Fruit fly (Drosophila melanogaster) whole organism, embryonic: ENCODE measurements around the gene CCHa2.

Experiments used
- Aef1 ChIP-seq: fragments of 200-800 bp; sonication (Bioruptor generic); IDR thresholded peaks from 3 replicates; pipeline ENCODE4 v1.3.6; 2022; ENCODE audit warnings: missing biosample characterization, missing genetic modification characterization
- CG11398 ChIP-seq: fragments of 200-800 bp; sonication (Bioruptor generic); optimal IDR thresholded peaks from 2 replicates; lab custom pipeline; 2016; ENCODE audit warnings: missing biosample characterization, missing genetic modification characterization
- CG11504 ChIP-seq: fragments of 200-800 bp; sonication (Bioruptor generic); optimal IDR thresholded peaks from 3 replicates; lab custom pipeline; 2019; ENCODE audit warnings: missing biosample characterization, mild to moderate bottlenecking, missing genetic modification characterization, moderate library complexity
- CG12071 ChIP-seq: fragments of 200-800 bp; sonication (Bioruptor generic); optimal IDR thresholded peaks from 3 replicates; lab custom pipeline; 2018; ENCODE audit warnings: missing biosample characterization, mild to moderate bottlenecking, missing genetic modification characterization
- CG1233 ChIP-seq: fragments of 200-800 bp; sonication (Bioruptor generic); optimal IDR thresholded peaks from 4 replicates; lab custom pipeline; 2018; ENCODE audit warnings: missing biosample characterization, mild to moderate bottlenecking, missing genetic modification characterization
- CG13123 ChIP-seq: fragments of 200-800 bp; sonication (Bioruptor generic); optimal IDR thresholded peaks from 2 replicates; lab custom pipeline; 2016; ENCODE audit warnings: missing biosample characterization, missing genetic modification characterization
- CG13424 ChIP-seq: fragments of 200-800 bp; sonication (Bioruptor generic); optimal IDR thresholded peaks from 2 replicates; lab custom pipeline; 2019; ENCODE audit warnings: missing biosample characterization, mild to moderate bottlenecking, missing genetic modification characterization, moderate library complexity
- CG14860 ChIP-seq: fragments of 200-800 bp; sonication (Bioruptor generic); IDR thresholded peaks from 3 replicates; pipeline ENCODE4 v1.3.6; 2022; ENCODE audit warnings: missing biosample characterization, missing genetic modification characterization; ENCODE audit not compliant: partially characterized antibody
- CG15073 ChIP-seq: fragments of 200-800 bp; sonication (Bioruptor generic); optimal IDR thresholded peaks from 2 replicates; lab custom pipeline; 2016; ENCODE audit warnings: missing biosample characterization, missing genetic modification characterization
- CG15269 ChIP-seq: fragments of 200-800 bp; sonication (Bioruptor generic); optimal IDR thresholded peaks from 2 replicates; lab custom pipeline; 2018; ENCODE audit warnings: missing biosample characterization, mild to moderate bottlenecking, missing genetic modification characterization, moderate library complexity
- CG15696 ChIP-seq: fragments of 200-800 bp; sonication (Bioruptor generic); optimal IDR thresholded peaks from 2 replicates; lab custom pipeline; 2019; ENCODE audit warnings: missing biosample characterization, mild to moderate bottlenecking, missing genetic modification characterization, moderate library complexity
- CG1647 ChIP-seq: fragments of 200-800 bp; sonication (Bioruptor generic); optimal IDR thresholded peaks from 3 replicates; lab custom pipeline; 2016; ENCODE audit warnings: missing biosample characterization, missing genetic modification characterization
- CG16815 ChIP-seq: fragments of 200-800 bp; sonication (Bioruptor generic); optimal IDR thresholded peaks from 3 replicates; lab custom pipeline; 2017; ENCODE audit warnings: missing biosample characterization, mild to moderate bottlenecking, missing genetic modification characterization
- CG2712 ChIP-seq: fragments of 200-800 bp; optimal IDR thresholded peaks from 3 replicates; lab custom pipeline; 2019; ENCODE audit warnings: missing biosample characterization, mild to moderate bottlenecking, missing genetic modification characterization, moderate library complexity
- CG32772 ChIP-seq: fragments of 200-800 bp; sonication (Bioruptor generic); IDR thresholded peaks from 2 replicates; pipeline ENCODE4 v1.3.6; 2022; ENCODE audit warnings: missing biosample characterization, missing genetic modification characterization
- CG42726 ChIP-seq: fragments of 200-800 bp; sonication (Bioruptor generic); IDR thresholded peaks from 2 replicates; pipeline ENCODE4 v1.3.6; 2022; ENCODE audit warnings: missing biosample characterization, missing genetic modification characterization; ENCODE audit not compliant: partially characterized antibody
- CG4360 ChIP-seq: fragments of 200-800 bp; sonication (Bioruptor generic); IDR thresholded peaks from 2 replicates; pipeline ENCODE4 v1.3.6; 2022; ENCODE audit warnings: missing biosample characterization, missing genetic modification characterization
- CG4707 ChIP-seq: fragments of 200-800 bp; sonication (Bioruptor generic); optimal IDR thresholded peaks from 2 replicates; lab custom pipeline; 2018; ENCODE audit warnings: missing biosample characterization, mild to moderate bottlenecking, missing genetic modification characterization, moderate library complexity
- CG6272 ChIP-seq: fragments of 200-800 bp; sonication (Bioruptor generic); IDR thresholded peaks from 2 replicates; pipeline ENCODE4 v1.3.6; 2022; ENCODE audit warnings: missing biosample characterization, missing genetic modification characterization
- CG6765 ChIP-seq: fragments of 200-800 bp; sonication (Bioruptor generic); optimal IDR thresholded peaks from 3 replicates; lab custom pipeline; 2017; ENCODE audit warnings: missing biosample characterization, mild to moderate bottlenecking, missing genetic modification characterization
- CG7357 ChIP-seq: fragments of 200-800 bp; sonication (Bioruptor generic); IDR thresholded peaks from 3 replicates; pipeline ENCODE4 v1.3.6; 2022; ENCODE audit warnings: missing biosample characterization, missing genetic modification characterization
- CrebB ChIP-seq: fragments of 200-800 bp; sonication (Bioruptor generic); optimal IDR thresholded peaks from 3 replicates; lab custom pipeline; 2018; ENCODE audit warnings: missing biosample characterization, mild to moderate bottlenecking, missing genetic modification characterization
- Dip2 ChIP-seq: fragments of 200-800 bp; sonication (Bioruptor generic); IDR thresholded peaks from 2 replicates; pipeline ENCODE4 v1.3.6; 2022; ENCODE audit warnings: missing biosample characterization, missing genetic modification characterization
- Doc2 ChIP-seq: fragments of 200-800 bp; sonication (Bioruptor generic); IDR thresholded peaks from 2 replicates; pipeline ENCODE4 v1.3.6; 2022; ENCODE audit warnings: missing biosample characterization, missing genetic modification characterization
- Dref ChIP-seq: fragments of 200-800 bp; sonication (Bioruptor generic); IDR thresholded peaks from 2 replicates; pipeline ENCODE4 v1.3.6; 2022; ENCODE audit warnings: missing biosample characterization, missing genetic modification characterization
- ERR ChIP-seq: fragments of 200-800 bp; sonication (Bioruptor generic); optimal IDR thresholded peaks from 2 replicates; lab custom pipeline; 2016; ENCODE audit warnings: missing biosample characterization, missing genetic modification characterization
- Gsc ChIP-seq: fragments of 200-800 bp; sonication (Bioruptor generic); IDR thresholded peaks from 2 replicates; pipeline ENCODE4 v1.3.6; 2022; ENCODE audit warnings: missing biosample characterization, missing genetic modification characterization
- HmgD ChIP-seq: fragments of 200-800 bp; sonication (Bioruptor generic); optimal IDR thresholded peaks from 3 replicates; lab custom pipeline; 2016; ENCODE audit warnings: missing biosample characterization, missing genetic modification characterization
- Hr3 ChIP-seq: fragments of 200-800 bp; sonication (Bioruptor generic); optimal IDR thresholded peaks from 3 replicates; lab custom pipeline; 2016; ENCODE audit warnings: missing biosample characterization, missing genetic modification characterization
- Max ChIP-seq: fragments of 200-800 bp; sonication (Bioruptor generic); optimal IDR thresholded peaks from 2 replicates; lab custom pipeline; 2016; ENCODE audit warnings: missing biosample characterization, mild to moderate bottlenecking, missing genetic modification characterization
- PHDP ChIP-seq: fragments of 200-800 bp; sonication (Bioruptor generic); optimal IDR thresholded peaks from 3 replicates; lab custom pipeline; 2018; ENCODE audit warnings: missing biosample characterization, mild to moderate bottlenecking, missing genetic modification characterization, moderate library complexity
- Sry-δ ChIP-seq: fragments of 200-800 bp; sonication (Bioruptor generic); optimal IDR thresholded peaks from 2 replicates; lab custom pipeline; 2016; ENCODE audit warnings: missing biosample characterization, missing genetic modification characterization
- Trl ChIP-seq, 3 experiments: fragments of >200 bp in 2 of 3; fragments of 200-800 bp in 1 of 3; sonication (Bioruptor generic) in 1 of 3; optimal IDR thresholded peaks; 2 replicates in 1 of 3; 3 replicates in 2 of 3; lab custom pipeline; 2016 to 2017; ENCODE audit warnings: missing biosample characterization in 1 of 3, missing genetic modification characterization in 1 of 3
- bowl ChIP-seq: fragments of 200-800 bp; sonication (Bioruptor generic); IDR thresholded peaks from 2 replicates; pipeline ENCODE4 v1.3.6; 2022; ENCODE audit warnings: missing biosample characterization, missing genetic modification characterization
- cad ChIP-seq: fragments of >200 bp; optimal IDR thresholded peaks from 2 replicates; lab custom pipeline; 2017; ENCODE audit warnings: missing biosample characterization, missing genetic modification characterization
- danr ChIP-seq: fragments of 200-800 bp; sonication (Bioruptor generic); IDR thresholded peaks from 2 replicates; pipeline ENCODE4 v1.3.6; 2022; ENCODE audit warnings: missing biosample characterization, missing genetic modification characterization
- ham ChIP-seq: fragments of 200-800 bp; sonication (Bioruptor generic); IDR thresholded peaks from 2 replicates; pipeline ENCODE4 v1.3.6; 2022; ENCODE audit warnings: missing biosample characterization, missing genetic modification characterization
- hb ChIP-seq: fragments of 200-800 bp; sonication (Bioruptor generic); IDR thresholded peaks from 3 replicates; pipeline ENCODE4 v1.3.6; 2022; ENCODE audit warnings: missing biosample characterization, missing genetic modification characterization; ENCODE audit not compliant: partially characterized antibody
- luna ChIP-seq: fragments of 200-800 bp; sonication (Bioruptor generic); optimal IDR thresholded peaks from 2 replicates; lab custom pipeline; 2016; ENCODE audit warnings: missing biosample characterization, missing genetic modification characterization
- otp ChIP-seq: fragments of 200-800 bp; sonication (Bioruptor generic); IDR thresholded peaks from 3 replicates; pipeline ENCODE4, ENCODE4 v1.3.6; 2022; ENCODE audit warnings: missing biosample characterization, missing genetic modification characterization
- ranshi ChIP-seq: fragments of 200-800 bp; sonication (Bioruptor generic); IDR thresholded peaks from 2 replicates; pipeline ENCODE4 v1.3.6; 2022; ENCODE audit warnings: missing biosample characterization, missing genetic modification characterization
- sens ChIP-seq: fragments of 200-800 bp; sonication (Bioruptor generic); peaks from one replicate; lab custom pipeline; 2016; ENCODE audit warnings: missing biosample characterization, missing genetic modification characterization
- seq ChIP-seq: fragments of 200-800 bp; sonication (Bioruptor generic); IDR thresholded peaks from 2 replicates; pipeline ENCODE4 v1.3.6; 2022; ENCODE audit warnings: missing biosample characterization, missing genetic modification characterization
- stwl ChIP-seq: fragments of 200-800 bp; sonication (Bioruptor generic); optimal IDR thresholded peaks from 3 replicates; lab custom pipeline; 2018; ENCODE audit warnings: missing biosample characterization, mild to moderate bottlenecking, missing genetic modification characterization, moderate library complexity
- sug ChIP-seq: fragments of 200-800 bp; optimal IDR thresholded peaks from 2 replicates; lab custom pipeline; 2019; ENCODE audit warnings: missing biosample characterization, mild to moderate bottlenecking, missing genetic modification characterization, moderate library complexity
- toy ChIP-seq: fragments of 200-800 bp; sonication (Bioruptor generic); IDR thresholded peaks from 2 replicates; pipeline ENCODE4 v1.3.6; 2022; ENCODE audit warnings: missing biosample characterization, missing genetic modification characterization
- tx ChIP-seq: fragments of 200-800 bp; sonication (Bioruptor generic); optimal IDR thresholded peaks from 2 replicates; lab custom pipeline; 2016; ENCODE audit warnings: missing biosample characterization, missing genetic modification characterization
- usp ChIP-seq: fragments of >200 bp; optimal IDR thresholded peaks from 2 replicates; lab custom pipeline; 2017; ENCODE audit warnings: missing biosample characterization, missing genetic modification characterization
- vfl ChIP-seq: fragments of 200-800 bp; sonication (Bioruptor generic); optimal IDR thresholded peaks from 2 replicates; lab custom pipeline; 2016; ENCODE audit warnings: missing biosample characterization, missing genetic modification characterization
- wor ChIP-seq: fragments of 200-800 bp; sonication (Bioruptor generic); IDR thresholded peaks from 2 replicates; pipeline ENCODE4 v1.3.6; 2022; ENCODE audit warnings: missing biosample characterization, missing genetic modification characterization
- zfh1 ChIP-seq: fragments of 200-800 bp; sonication (Bioruptor generic); IDR thresholded peaks from 3 replicates; pipeline ENCODE4 v1.3.6; 2022; ENCODE audit warnings: missing biosample characterization, missing genetic modification characterization

Gene CCHa2

DNA sequence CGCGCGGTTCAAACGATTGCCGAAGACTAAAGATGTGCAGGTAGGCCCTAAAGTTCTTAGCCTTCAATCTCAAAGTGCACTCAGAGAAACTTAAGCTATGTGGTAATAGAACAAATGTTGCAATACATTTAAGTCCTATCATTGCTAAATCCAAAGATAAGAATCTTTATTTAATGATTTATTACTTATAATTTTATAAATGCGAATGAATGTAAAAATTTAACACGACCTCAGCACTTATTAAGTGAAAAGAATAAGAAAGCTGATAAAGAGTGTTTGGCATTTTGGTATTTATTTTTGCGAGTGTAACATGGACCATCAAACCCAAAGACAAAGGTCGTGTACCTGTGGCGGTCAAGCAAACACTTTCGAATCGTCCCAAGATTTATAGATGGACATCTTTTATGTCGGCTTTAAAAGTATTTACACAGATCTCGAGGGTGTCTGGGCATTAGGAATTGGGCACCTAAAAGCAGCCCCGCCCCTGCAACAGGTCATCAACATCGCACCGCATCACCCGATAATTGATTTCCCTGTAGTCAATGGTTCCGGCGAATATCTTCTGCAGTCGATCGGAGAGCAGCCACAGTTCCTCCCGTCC lies 9.9 kb upstream of the CCHa2 start, which contains the start of gene yellow-e3 (continued):
- no peak for TF ChIP-seq usp
- TF ChIP-seq sens (GFP tag; lab: Kevin White, UChicago) = peak; percentile 61
- no peak for TF ChIP-seq Sry-δ (GFP tag; lab: Kevin White, UChicago)
- TF ChIP-seq CG2712 (tag; lab: Kevin White, UChicago) = peak; percentile 74
- no peak for TF ChIP-seq CG1233 (GFP tag; lab: Kevin White, UChicago)
- TF ChIP-seq CG11504 (tag; lab: Kevin White, UChicago) = peak; percentile 6
- TF ChIP-seq tx (GFP tag; lab: Kevin White, UChicago) = no peak
- no peak for TF ChIP-seq CG15269
- no peak for TF ChIP-seq CG42726
- TF ChIP-seq luna (GFP tag; lab: Kevin White, UChicago) = no peak
- no peak for TF ChIP-seq HmgD
- no peak for TF ChIP-seq ham
- no peak for TF ChIP-seq vfl (GFP tag; lab: Kevin White, UChicago)
- TF ChIP-seq CrebB (tag; lab: Kevin White, UChicago) = no peak
- TF ChIP-seq Dref = no peak
- no peak for TF ChIP-seq sug (tag; lab: Kevin White, UChicago)
- TF ChIP-seq bowl (GFP tag; lab: Robert Waterston, UW) = no peak
- TF ChIP-seq CG15696 (tag; lab: Kevin White, UChicago) = peak; percentile 90

DNA sequence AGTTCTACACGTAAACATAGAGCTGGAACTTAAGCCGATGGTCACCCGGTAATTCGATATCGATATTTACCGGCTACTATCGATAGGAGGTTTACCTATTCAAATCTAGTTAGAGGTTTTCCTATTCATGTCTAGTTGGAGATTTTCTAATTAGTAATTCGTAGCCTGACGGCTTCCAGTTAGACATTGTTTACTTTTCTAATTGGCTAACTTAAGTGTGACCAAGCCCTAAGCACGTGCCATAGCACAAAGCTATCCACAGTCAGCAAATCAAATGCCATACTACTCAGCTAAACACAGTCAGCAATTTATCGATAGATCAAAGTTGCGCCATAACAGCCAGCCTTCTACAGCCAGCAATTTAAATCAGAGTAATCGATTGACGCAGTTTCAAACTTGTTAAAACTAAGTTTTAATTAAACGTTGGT lies 8.0 kb upstream of the CCHa2 start, which contains the start of gene Dpm3:
Gene Dpm3, minus strand, starts transcription at position 20 of the 428 bp plus-strand sequence.
- no peak for TF ChIP-seq ham
- TF ChIP-seq CG13424 (tag; lab: Kevin White, UChicago) = peak; percentile 27
- TF ChIP-seq CG6765 (GFP tag; lab: Kevin White, UChicago) = no peak
- no peak for TF ChIP-seq danr (GFP tag; lab: Robert Waterston, UW)
- no peak for TF ChIP-seq CG1647
- TF ChIP-seq CG4360 (GFP tag; lab: Robert Waterston, UW) = no peak
- no peak for TF ChIP-seq CG4707 (GFP tag; lab: Kevin White, UChicago)
- TF ChIP-seq CG13123 = peak; percentile 38
- TF ChIP-seq Gsc (GFP tag; lab: Robert Waterston, UW) = no peak
- peak; percentile 62; the same call in 1 of the 3 replicates for TF ChIP-seq otp (GFP tag; lab: Robert Waterston, UW)
- no peak for TF ChIP-seq Aef1
- no peak for TF ChIP-seq ranshi (GFP tag; lab: Robert Waterston, UW)
- no peak for TF ChIP-seq seq (GFP tag; lab: Robert Waterston, UW)
- TF ChIP-seq CG16815 (GFP tag; lab: Kevin White, UChicago) = no peak
- TF ChIP-seq stwl (tag; lab: Kevin White, UChicago) = peak; percentile 96
- no peak for TF ChIP-seq CG12071 (GFP tag; lab: Kevin White, UChicago)
- TF ChIP-seq CG15073 (GFP tag; lab: Kevin White, UChicago) = no peak
- TF ChIP-seq PHDP (tag; lab: Kevin White, UChicago) = peak; percentile 17
- peak; percentile 88 for TF ChIP-seq hb (GFP tag; lab: Robert Waterston, UW)
- TF ChIP-seq CG32772 (GFP tag; lab: Robert Waterston, UW) = no peak
- TF ChIP-seq zfh1 (GFP tag; lab: Robert Waterston, UW) = 0 out of 3 replicates have a peak, but pooled peaks have one; percentile 39
- TF ChIP-seq CG6272 = no peak
- TF ChIP-seq Hr3 (GFP tag; lab: Kevin White, UChicago) = no peak
- TF ChIP-seq Trl (optimal IDR thresholded peaks at IDR 0.05; lab: Kevin White, UChicago) = peak in 1 of 2 experiments; percentile 8
- TF ChIP-seq Trl (GFP tag; optimal IDR thresholded peaks at IDR 0.05; lab: Kevin White, UChicago) = peak; percentile 41
- no peak for TF ChIP-seq Max (GFP tag; lab: Kevin White, UChicago)
- TF ChIP-seq Dip2 (GFP tag; lab: Robert Waterston, UW) = no peak
- peak; percentile 2 for TF ChIP-seq ERR (GFP tag; lab: Kevin White, UChicago)
- TF ChIP-seq cad = no peak
- TF ChIP-seq CG11398 (GFP tag; lab: Kevin White, UChicago) = no peak
- TF ChIP-seq toy (GFP tag; lab: Robert Waterston, UW) = no peak
- TF ChIP-seq wor (GFP tag; lab: Robert Waterston, UW) = no peak
- no peak for TF ChIP-seq CG7357 (GFP tag; lab: Robert Waterston, UW)
- peak; percentile 91 for TF ChIP-seq CG14860
- no peak for TF ChIP-seq Doc2 (GFP tag; lab: Robert Waterston, UW)
